Fruit fly (Drosophila melanogaster) whole organism, adult: ENCODE data around the gene CG46304.

ENCODE experiments used
- CG11617 ChIP-seq: fragments of 200-800 bp; sonication (Bioruptor generic); optimal IDR thresholded peaks from 2 replicates; lab custom pipeline; 2017; ENCODE audit warnings: mild to moderate bottlenecking, missing biosample characterization, missing genetic modification reagents, missing genetic modification characterization
- CG12768 ChIP-seq: fragments of 200-800 bp; sonication (Bioruptor generic); optimal IDR thresholded peaks from 2 replicates; lab custom pipeline; 2017; ENCODE audit warnings: missing biosample characterization, missing genetic modification characterization, mild to moderate bottlenecking, moderate library complexity, missing genetic modification reagents
- CG14711 ChIP-seq: fragments of 200-800 bp; sonication (Bioruptor generic); optimal IDR thresholded peaks from 2 replicates; lab custom pipeline; 2018; ENCODE audit warnings: missing biosample characterization, mild to moderate bottlenecking, missing genetic modification characterization, moderate library complexity
- CG1620 ChIP-seq: fragments of 200-800 bp; sonication (Bioruptor generic); optimal IDR thresholded peaks from 2 replicates; lab custom pipeline; 2016; ENCODE audit warnings: missing biosample characterization, missing genetic modification characterization
- CG33017 ChIP-seq: fragments of 200-800 bp; sonication (Bioruptor generic); optimal IDR thresholded peaks from 2 replicates; lab custom pipeline; 2018; ENCODE audit warnings: missing biosample characterization, mild to moderate bottlenecking, missing genetic modification characterization, moderate library complexity
- CG5204 ChIP-seq: fragments of 200-800 bp; sonication (Bioruptor generic); optimal IDR thresholded peaks from 2 replicates; lab custom pipeline; 2016; ENCODE audit warnings: missing biosample characterization, missing genetic modification characterization
- CG7045 ChIP-seq: fragments of 200-800 bp; sonication (Bioruptor generic); optimal IDR thresholded peaks from 2 replicates; lab custom pipeline; 2017; ENCODE audit warnings: missing biosample characterization, mild to moderate bottlenecking, missing genetic modification characterization
- CG7101 ChIP-seq: fragments of 200-800 bp; sonication (Bioruptor generic); optimal IDR thresholded peaks from 2 replicates; lab custom pipeline; 2018; ENCODE audit warnings: missing biosample characterization, mild to moderate bottlenecking, missing genetic modification characterization, moderate library complexity
- Clk ChIP-seq: fragments of 200-800 bp; sonication (Bioruptor generic); optimal IDR thresholded peaks from 2 replicates; lab custom pipeline; 2017; ENCODE audit warnings: missing biosample characterization, missing genetic modification characterization
- Crg-1 ChIP-seq: fragments of 200-800 bp; sonication (Bioruptor generic); optimal IDR thresholded peaks from 2 replicates; lab custom pipeline; 2016; ENCODE audit warnings: missing biosample characterization, missing genetic modification characterization
- Hr96 ChIP-seq: fragments of 200-800 bp; sonication (Bioruptor generic); optimal IDR thresholded peaks from 2 replicates; lab custom pipeline; 2016; ENCODE audit warnings: missing biosample characterization, missing genetic modification characterization
- Mnt ChIP-seq: fragments of 200-800 bp; sonication (Bioruptor generic); optimal IDR thresholded peaks from 2 replicates; lab custom pipeline; 2016; ENCODE audit warnings: missing biosample characterization, mild to moderate bottlenecking, missing genetic modification characterization
- bab1 ChIP-seq: fragments of 200-800 bp; sonication (Bioruptor generic); optimal IDR thresholded peaks from 3 replicates; lab custom pipeline; 2019; ENCODE audit warnings: missing biosample characterization, mild to moderate bottlenecking, missing genetic modification characterization, moderate library complexity
- cic ChIP-seq: fragments of 200-800 bp; sonication (Bioruptor generic); optimal IDR thresholded peaks from 2 replicates; lab custom pipeline; 2017; ENCODE audit warnings: missing biosample characterization, mild to moderate bottlenecking, missing genetic modification characterization, moderate library complexity
- cnc ChIP-seq, 2 experiments: fragments of >200 bp; optimal IDR thresholded peaks; 2 replicates each; lab custom pipeline; 2017
- kay ChIP-seq: fragments of 200-800 bp; sonication (Bioruptor generic); peaks from one replicate; lab custom pipeline; 2016; ENCODE audit warnings: missing biosample characterization, missing genetic modification characterization, borderline replicate concordance
- ovo ChIP-seq: fragments of 200-800 bp; sonication (Bioruptor generic); optimal IDR thresholded peaks from 2 replicates; lab custom pipeline; 2016; ENCODE audit warnings: missing biosample characterization, missing genetic modification characterization
- pad ChIP-seq: fragments of 200-800 bp; sonication (Bioruptor generic); optimal IDR thresholded peaks from 3 replicates; lab custom pipeline; 2017; ENCODE audit warnings: missing biosample characterization, missing genetic modification characterization, mild to moderate bottlenecking, moderate library complexity, missing genetic modification reagents
- tj ChIP-seq: fragments of 200-800 bp; sonication (Bioruptor generic); optimal IDR thresholded peaks from 3 replicates; lab custom pipeline; 2017; ENCODE audit warnings: missing biosample characterization, mild to moderate bottlenecking, missing genetic modification characterization, moderate library complexity
- toe ChIP-seq: fragments of 200-800 bp; sonication (Bioruptor generic); optimal IDR thresholded peaks from 2 replicates; lab custom pipeline; 2016; ENCODE audit warnings: missing biosample characterization, missing genetic modification characterization

CG46304 gene

DNA sequence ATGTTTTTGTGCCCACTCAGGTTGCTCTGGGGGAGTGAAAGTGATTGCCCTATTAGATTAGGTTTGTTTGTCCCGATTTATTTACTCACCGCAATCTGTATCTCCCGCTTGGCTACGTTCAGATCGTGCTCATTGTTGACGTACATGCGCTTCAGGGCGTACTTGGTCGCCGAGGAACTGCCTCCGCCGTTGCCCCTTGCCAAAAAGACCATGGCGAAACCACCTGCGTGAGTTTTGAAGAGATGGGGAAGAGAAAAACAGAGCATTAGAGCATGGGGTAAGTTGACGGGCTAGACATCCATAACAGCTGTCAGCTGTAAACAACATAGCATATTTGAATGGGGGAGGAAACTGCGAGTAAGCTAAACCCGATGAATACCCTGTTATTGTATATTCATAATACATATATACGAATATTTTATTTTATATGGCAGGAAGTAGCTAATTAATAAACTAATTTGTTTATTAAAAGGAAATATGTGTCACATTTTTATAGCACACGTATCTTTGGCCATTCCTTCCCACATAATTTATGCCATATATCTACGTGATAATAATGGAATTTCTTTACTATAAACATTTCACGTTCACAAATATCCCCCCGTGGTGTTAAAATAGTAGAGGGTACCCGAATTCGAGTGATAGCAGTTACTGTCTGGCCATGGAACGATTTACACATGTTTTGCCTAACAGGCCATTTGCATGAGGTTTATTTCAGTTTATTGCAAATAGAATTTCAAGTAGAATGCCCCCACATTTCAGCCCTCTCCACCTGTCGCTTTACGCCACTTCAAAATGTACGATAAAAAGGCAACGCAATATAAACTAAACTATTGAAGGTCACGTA is 19.5 kb downstream of the CG46304 start:
- TF ChIP-seq Crg-1 (no peak), CG11617 (GFP tag; lab: Kevin White, UChicago) (no peak), CG1620 (GFP tag; lab: Kevin White, UChicago) (no peak), CG7045 (no peak), bab1 (GFP tag; lab: Kevin White, UChicago) (no peak), CG14711 (tag; lab: Kevin White, UChicago) (no peak), Hr96 (GFP tag; lab: Kevin White, UChicago) (no peak), ovo (GFP tag; lab: Kevin White, UChicago) (no peak), Mnt (GFP tag; lab: Kevin White, UChicago) (no peak), CG7101 (no peak), CG12768 (GFP tag; lab: Kevin White, UChicago) (no peak), pad (GFP tag; lab: Kevin White, UChicago) (no peak), toe (GFP tag; lab: Kevin White, UChicago) (no peak), Clk (peak; percentile 26), cic (GFP tag; lab: Kevin White, UChicago) (peak; percentile 41), cnc (optimal IDR thresholded peaks at IDR 0.05; lab: Kevin White, UChicago) (no peak), kay (peak; percentile 58), tj (GFP tag; lab: Kevin White, UChicago) (no peak), CG5204 (GFP tag; lab: Kevin White, UChicago) (no peak), CG33017 (tag; lab: Kevin White, UChicago) (peak; percentile 40)

DNA sequence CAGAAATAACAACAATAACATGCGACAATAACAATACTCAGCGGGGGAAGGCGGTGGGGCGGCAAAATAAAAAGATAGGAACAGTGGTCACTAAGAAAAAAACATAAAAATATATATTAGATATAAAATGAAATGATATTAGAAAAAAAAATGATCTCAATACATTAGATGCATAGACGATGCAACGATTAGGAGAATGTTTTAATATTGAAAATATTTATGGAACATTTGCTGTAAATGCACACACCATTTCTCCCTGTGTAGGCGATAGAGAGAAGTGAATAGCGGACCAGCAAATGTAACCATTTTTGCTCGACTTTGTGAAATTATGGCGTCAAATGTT is 20.1 kb downstream of the CG46304 start:
- peak; percentile 84 for TF ChIP-seq toe (GFP tag; lab: Kevin White, UChicago)
- TF ChIP-seq Crg-1: peak; percentile 75
- TF ChIP-seq CG1620 (GFP tag; lab: Kevin White, UChicago): peak; percentile 74
- peak; percentile 81 for TF ChIP-seq CG11617 (GFP tag; lab: Kevin White, UChicago)
- TF ChIP-seq CG12768 (GFP tag; lab: Kevin White, UChicago): peak; percentile 87
- TF ChIP-seq ovo (GFP tag; lab: Kevin White, UChicago): peak; percentile 71
- TF ChIP-seq Hr96 (GFP tag; lab: Kevin White, UChicago): peak; percentile 45
- TF ChIP-seq pad (GFP tag; lab: Kevin White, UChicago): peak; percentile 49
- peak; percentile 86 for TF ChIP-seq CG33017 (tag; lab: Kevin White, UChicago)
- TF ChIP-seq Mnt (GFP tag; lab: Kevin White, UChicago): peak; percentile 62
- TF ChIP-seq Clk: peak; percentile 49
- TF ChIP-seq bab1 (GFP tag; lab: Kevin White, UChicago): peak; percentile 91
- no peak for TF ChIP-seq cnc (optimal IDR thresholded peaks at IDR 0.05; lab: Kevin White, UChicago)
- TF ChIP-seq tj (GFP tag; lab: Kevin White, UChicago): peak; percentile 49
- peak; percentile 89 for TF ChIP-seq CG14711 (tag; lab: Kevin White, UChicago)
- TF ChIP-seq CG5204 (GFP tag; lab: Kevin White, UChicago): peak; percentile 84
- TF ChIP-seq kay: no peak
- TF ChIP-seq CG7101: peak; percentile 90
- peak; percentile 92 for TF ChIP-seq CG7045
- TF ChIP-seq cic (GFP tag; lab: Kevin White, UChicago): peak; percentile 66

DNA sequence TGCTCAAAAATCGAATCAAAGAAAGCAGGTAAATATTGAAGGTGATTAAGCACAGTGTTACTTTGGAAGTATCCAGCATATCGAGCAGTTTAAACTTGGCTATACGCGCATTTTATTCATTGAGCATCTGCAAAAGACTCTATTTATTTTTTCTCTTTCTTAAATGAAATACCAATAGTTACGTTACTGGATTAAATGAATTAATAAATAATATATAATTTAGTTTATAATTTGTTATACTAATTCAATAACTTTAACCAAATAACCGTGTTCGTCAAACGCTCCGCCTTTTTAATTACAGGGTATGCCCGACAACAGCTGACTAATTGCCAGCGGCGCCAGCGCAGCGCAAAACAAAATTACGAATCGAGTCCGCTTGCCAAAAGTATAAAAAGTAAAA is 20.7 kb downstream of the CG46304 start:
- TF ChIP-seq CG1620 (GFP tag; lab: Kevin White, UChicago): no peak
- TF ChIP-seq CG33017 (tag; lab: Kevin White, UChicago): peak; percentile 12
- peak; percentile 60 for TF ChIP-seq CG7045
- peak; percentile 51 for TF ChIP-seq pad (GFP tag; lab: Kevin White, UChicago)
- TF ChIP-seq bab1 (GFP tag; lab: Kevin White, UChicago): peak; percentile 92
- TF ChIP-seq CG14711 (tag; lab: Kevin White, UChicago): peak; percentile 79
- TF ChIP-seq Mnt (GFP tag; lab: Kevin White, UChicago): no peak
- TF ChIP-seq CG11617 (GFP tag; lab: Kevin White, UChicago): peak; percentile 82
- TF ChIP-seq CG5204 (GFP tag; lab: Kevin White, UChicago): peak; percentile 13
- no peak for TF ChIP-seq Crg-1
- peak; percentile 78 for TF ChIP-seq CG7101
- TF ChIP-seq kay: peak; percentile 26
- peak; percentile 31 for TF ChIP-seq tj (GFP tag; lab: Kevin White, UChicago)
- no peak for TF ChIP-seq Hr96 (GFP tag; lab: Kevin White, UChicago)
- peak; percentile 42 for TF ChIP-seq CG12768 (GFP tag; lab: Kevin White, UChicago)
- TF ChIP-seq toe (GFP tag; lab: Kevin White, UChicago): no peak

DNA sequence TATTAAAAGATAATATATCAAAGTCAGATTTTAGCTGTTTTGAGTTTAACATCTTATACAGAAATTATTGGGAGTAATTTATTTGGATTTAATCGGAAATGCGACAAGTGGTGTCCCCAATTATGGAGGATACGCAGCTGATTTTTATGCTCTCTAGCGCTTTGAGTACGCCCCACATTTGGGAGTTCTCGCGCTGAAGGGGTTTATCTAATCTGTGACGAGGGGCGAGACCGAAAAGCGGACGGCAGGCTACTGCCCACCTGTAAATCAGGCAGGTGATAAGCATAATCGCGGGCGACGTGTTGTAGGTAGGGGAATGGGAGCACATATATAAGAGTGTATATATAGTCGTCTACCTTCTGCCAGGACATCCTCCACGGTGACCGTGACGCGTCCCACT is 21.8 kb downstream of the CG46304 start:
- TF ChIP-seq CG7101: no peak
- TF ChIP-seq CG12768 (GFP tag; lab: Kevin White, UChicago): no peak
- no peak for TF ChIP-seq toe (GFP tag; lab: Kevin White, UChicago)
- TF ChIP-seq Hr96 (GFP tag; lab: Kevin White, UChicago): no peak
- TF ChIP-seq CG7045: no peak
- no peak for TF ChIP-seq ovo (GFP tag; lab: Kevin White, UChicago)
- TF ChIP-seq tj (GFP tag; lab: Kevin White, UChicago): no peak
- TF ChIP-seq bab1 (GFP tag; lab: Kevin White, UChicago): no peak
- no peak for TF ChIP-seq Mnt (GFP tag; lab: Kevin White, UChicago)
- TF ChIP-seq CG14711 (tag; lab: Kevin White, UChicago): no peak
- TF ChIP-seq cic (GFP tag; lab: Kevin White, UChicago): no peak
- no peak for TF ChIP-seq CG5204 (GFP tag; lab: Kevin White, UChicago)
- no peak for TF ChIP-seq CG11617 (GFP tag; lab: Kevin White, UChicago)
- TF ChIP-seq CG33017 (tag; lab: Kevin White, UChicago): no peak
- TF ChIP-seq CG1620 (GFP tag; lab: Kevin White, UChicago): no peak
- no peak for TF ChIP-seq Clk
- no peak for TF ChIP-seq kay
- TF ChIP-seq Crg-1: no peak
- no peak for TF ChIP-seq pad (GFP tag; lab: Kevin White, UChicago)
- TF ChIP-seq cnc (optimal IDR thresholded peaks at IDR 0.05; lab: Kevin White, UChicago): no peak
